Fruit fly (Drosophila melanogaster): ENCODE data around the gene Cp19.

Gene Cp19

dm6 chr3L:8698493-8699166, 31.0 kb upstream of the Cp19 start (continued):
- TF ChIP-seq CG8765 (GFP tag; IDR thresholded peaks at IDR 0.05) (no peak), Sox100B (GFP tag; optimal IDR thresholded peaks at IDR 0.05) (no peak), HLH54F (GFP tag; optimal IDR thresholded peaks at IDR 0.05) (no peak), vnd (GFP tag; IDR thresholded peaks at IDR 0.05; ENCODE audit: partially characterized antibody) (peak; percentile 56; the same call in 2 of the 3 replicates), GATAe (GFP tag; conservative IDR thresholded peaks at IDR 0.05) (peak; percentile 56), rib (GFP tag; IDR thresholded peaks at IDR 0.05) (no peak), E2f1 (GFP tag; IDR thresholded peaks at IDR 0.05) (no peak), esg (GFP tag; conservative IDR thresholded peaks at IDR 0.05) (no peak), sna (GFP tag; IDR thresholded peaks at IDR 0.05; ENCODE audit: partially characterized antibody) (no peak), CG12219 (GFP tag; optimal IDR thresholded peaks at IDR 0.05) (no peak), CG2875 (GFP tag; optimal IDR thresholded peaks at IDR 0.05) (no peak), sisA (GFP tag; IDR thresholded peaks at IDR 0.05) (no peak), YL-1 (GFP tag; optimal IDR thresholded peaks at IDR 0.05) (no peak), ac (GFP tag; optimal IDR thresholded peaks at IDR 0.05) (no peak), abd-A (tag; optimal IDR thresholded peaks at IDR 0.05) (peak; percentile 23), Mes4 (GFP tag; optimal IDR thresholded peaks at IDR 0.05) (no peak), Hey (tag; optimal IDR thresholded peaks at IDR 0.05) (peak; percentile 72), CG10979 (tag; optimal IDR thresholded peaks at IDR 0.05) (no peak), B-H1 (GFP tag; IDR thresholded peaks at IDR 0.05) (no peak), CG31365 (tag; optimal IDR thresholded peaks at IDR 0.05) (no peak), MESR4 (GFP tag; optimal IDR thresholded peaks at IDR 0.05) (no peak), nerfin-2 (GFP tag; IDR thresholded peaks at IDR 0.05; ENCODE audit: partially characterized antibody) (no peak), CG15601 (tag; optimal IDR thresholded peaks at IDR 0.05) (no peak), otp (GFP tag; IDR thresholded peaks at IDR 0.05) (no peak), CG7556 (GFP tag; optimal IDR thresholded peaks at IDR 0.05) (no peak), wek (GFP tag; optimal IDR thresholded peaks at IDR 0.05) (no peak), Max (GFP tag; optimal IDR thresholded peaks at IDR 0.05) (no peak), CG8290 (GFP tag; optimal IDR thresholded peaks at IDR 0.05) (no peak), CG8290 (tag; optimal IDR thresholded peaks at IDR 0.05) (peak in 1 of 2 experiments; percentile 20), tgo (GFP tag; IDR thresholded peaks at IDR 0.05) (no peak), Trl (optimal IDR thresholded peaks at IDR 0.05) (no peak), Trl (GFP tag; optimal IDR thresholded peaks at IDR 0.05) (no peak), CG3407 (GFP tag; optimal IDR thresholded peaks at IDR 0.05) (no peak), CG9727 (GFP tag; optimal IDR thresholded peaks at IDR 0.05) (no peak), CG18011 (GFP tag; optimal IDR thresholded peaks at IDR 0.05) (no peak), zen (tag; optimal IDR thresholded peaks at IDR 0.05) (no peak), CG16863 (GFP tag; optimal IDR thresholded peaks at IDR 0.05) (no peak), chif (GFP tag; optimal IDR thresholded peaks at IDR 0.05) (no peak), wdn (GFP tag; IDR thresholded peaks at IDR 0.05) (no peak), Eip74EF (GFP tag; optimal IDR thresholded peaks at IDR 0.05) (peak in 1 of 2 experiments; percentile 89), fd64A (GFP tag; optimal IDR thresholded peaks at IDR 0.05) (no peak), CG31388 (GFP tag; optimal IDR thresholded peaks at IDR 0.05) (no peak), kah (GFP tag; optimal IDR thresholded peaks at IDR 0.05) (no peak), Chrac-16 (GFP tag; optimal IDR thresholded peaks at IDR 0.05) (no peak), CG8359 (GFP tag; optimal IDR thresholded peaks at IDR 0.05; ENCODE audit: borderline replicate concordance) (no peak), C15 (GFP tag; IDR thresholded peaks at IDR 0.05) (no peak), TFAM (GFP tag; optimal IDR thresholded peaks at IDR 0.05) (no peak), Hr78 (GFP tag; optimal IDR thresholded peaks at IDR 0.05) (peak in 1 of 2 experiments; percentile 96), az2 (GFP tag; optimal IDR thresholded peaks at IDR 0.05) (no peak), Abd-B (GFP tag; optimal IDR thresholded peaks at IDR 0.05) (no peak)
